Worm (Caenorhabditis elegans) whole organism, midembryonic: ENCODE results near the gene F32D8.5.

ENCODE experiments used
- T22C8.4 ChIP-seq: fragments of 200-800 bp; sonication (Bioruptor generic); IDR thresholded peaks from 2 replicates; pipeline ENCODE4 v1.3.6; 2022; ENCODE audit warnings: missing genetic modification characterization, missing compliant biosample characterization
- cog-1 ChIP-seq: sonication (generic microtip); optimal IDR thresholded peaks from 2 replicates; lab custom pipeline; 2016; ENCODE audit warnings: missing genetic modification characterization, missing compliant biosample characterization
- flt-1 ChIP-seq: fragments of 200-800 bp; sonication (Bioruptor generic); IDR thresholded peaks from 2 replicates; pipeline ENCODE4 v1.3.6; 2022; ENCODE audit warnings: missing genetic modification characterization, missing compliant biosample characterization
- klf-2 ChIP-seq: fragments of 200-800 bp; sonication (Bioruptor generic); conservative IDR thresholded peaks from 2 replicates; pipeline ENCODE4 v1.3.6; 2022; ENCODE audit warnings: missing genetic modification reagents, missing genetic modification characterization, missing compliant biosample characterization
- med-1 ChIP-seq: sonication (generic microtip); optimal IDR thresholded peaks from 2 replicates; lab custom pipeline; 2017; ENCODE audit warnings: missing genetic modification characterization, mild to moderate bottlenecking, missing compliant biosample characterization, antibody characterized with exemption, missing genetic modification reagents; ENCODE audit not compliant: insufficient read depth
- ref-1 ChIP-seq: fragments of 200-800 bp; sonication (Bioruptor generic); conservative IDR thresholded peaks from 2 replicates; pipeline ENCODE4 v1.3.6; 2022; ENCODE audit warnings: missing genetic modification reagents, missing genetic modification characterization, missing compliant biosample characterization
- tab-1 ChIP-seq: fragments of 200-800 bp; sonication (Bioruptor generic); IDR thresholded peaks from 2 replicates; pipeline ENCODE4 v1.3.6; 2022; ENCODE audit warnings: missing genetic modification characterization, missing compliant biosample characterization
- ztf-23 ChIP-seq: fragments of 200-800 bp; sonication (Bioruptor generic); IDR thresholded peaks from 2 replicates; pipeline ENCODE4 v1.3.6; 2022; ENCODE audit warnings: missing genetic modification reagents, missing genetic modification characterization, missing compliant biosample characterization
- ztf-29 ChIP-seq: fragments of 200-800 bp; sonication (Bioruptor generic); IDR thresholded peaks from 2 replicates; pipeline ENCODE4 v1.3.6; 2022; ENCODE audit warnings: missing genetic modification reagents, missing genetic modification characterization, missing compliant biosample characterization

The F32D8.5 gene

DNA sequence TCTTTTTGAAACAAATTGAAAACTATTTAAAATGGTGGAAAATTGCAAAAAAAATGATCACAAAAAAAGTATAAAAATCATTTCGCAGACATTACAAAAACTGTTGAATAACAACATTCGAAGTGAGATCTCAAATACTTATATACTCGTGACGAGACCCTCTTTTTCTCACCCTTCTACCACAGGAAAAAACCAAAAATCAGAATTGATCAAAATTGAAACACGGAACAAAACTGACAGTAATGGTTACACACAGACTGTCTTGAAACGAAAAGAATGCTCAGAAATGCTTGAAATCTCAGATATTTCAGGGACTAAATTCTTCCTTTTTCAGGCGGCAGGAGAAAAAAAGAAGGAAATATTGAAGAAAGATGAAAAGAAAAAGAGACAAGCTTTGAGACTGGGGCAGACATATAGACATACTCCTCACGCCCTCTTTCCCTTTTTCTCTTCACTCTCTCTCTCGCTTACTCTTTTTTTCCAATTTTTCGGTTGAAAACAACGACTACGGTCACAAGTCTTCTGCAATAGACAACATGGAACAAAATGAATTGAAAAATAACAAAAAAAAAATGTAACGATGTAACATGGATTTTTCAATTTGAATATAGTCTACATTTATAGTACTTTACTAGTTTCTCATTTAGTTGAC, 32.9 kb upstream of the F32D8.5 start:
- TF ChIP-seq ztf-29 (GFP tag; lab: Robert Waterston, UW) (no peak), med-1 (GFP tag; lab: Kevin White, UChicago) (no peak), flt-1 (GFP tag; lab: Robert Waterston, UW) (no peak), ztf-23 (no peak), T22C8.4 (no peak), tab-1 (no peak), cog-1 (tag; lab: Kevin White, UChicago) (no peak), klf-2 (no peak), ref-1 (no peak)

ce11 chrV:10862457-10863097, 32.0 kb upstream of the F32D8.5 start:
- TF ChIP-seq cog-1 (tag; lab: Kevin White, UChicago) = no peak
- no peak for TF ChIP-seq med-1 (GFP tag; lab: Kevin White, UChicago)
- no peak for TF ChIP-seq klf-2

DNA sequence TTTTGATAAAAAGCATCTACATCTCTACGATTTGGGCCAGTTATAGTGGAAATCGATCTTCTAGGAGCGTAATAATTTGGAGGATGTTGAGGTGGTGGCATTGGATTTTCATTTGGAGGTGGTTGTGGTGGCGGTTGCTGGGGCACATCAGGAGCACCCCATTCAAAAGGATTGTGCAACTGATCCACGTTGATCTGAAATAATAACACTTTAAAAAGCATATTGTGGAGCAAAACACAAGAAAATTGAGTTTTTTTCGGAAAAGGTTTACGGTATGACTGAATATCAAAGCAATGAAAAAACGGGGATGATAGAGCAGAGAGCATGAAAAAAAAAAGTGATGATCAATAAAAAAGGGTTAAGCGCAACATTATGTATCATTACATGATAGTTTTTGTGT, 29.0 kb upstream of the F32D8.5 start, which contains the start of gene saeg-1:
Gene saeg-1 (minus strand): TSS at position 101 of the 400 bp plus-strand sequence.
- TF ChIP-seq T22C8.4 = no peak
- no peak for TF ChIP-seq med-1 (GFP tag; lab: Kevin White, UChicago)
- no peak for TF ChIP-seq ref-1
- no peak for TF ChIP-seq cog-1 (tag; lab: Kevin White, UChicago)
- TF ChIP-seq ztf-23 = no peak
- no peak for TF ChIP-seq ztf-29 (GFP tag; lab: Robert Waterston, UW)
- TF ChIP-seq klf-2 = no peak
- no peak for TF ChIP-seq tab-1
- no peak for TF ChIP-seq flt-1 (GFP tag; lab: Robert Waterston, UW)

ce11 chrV:10866340-10866739, 28.3 kb upstream of the F32D8.5 start:
- peak; percentile 23; the same call in 1 of the 2 replicates for TF ChIP-seq flt-1 (GFP tag; lab: Robert Waterston, UW)

- TF ChIP-seq ztf-23 = no peak
- TF ChIP-seq ref-1 = no peak
- TF ChIP-seq cog-1 (tag; lab: Kevin White, UChicago) = no peak
- no peak for TF ChIP-seq T22C8.4
- TF ChIP-seq med-1 (GFP tag; lab: Kevin White, UChicago) = no peak
- no peak for TF ChIP-seq klf-2
- no peak for TF ChIP-seq tab-1
- no peak for TF ChIP-seq ztf-29 (GFP tag; lab: Robert Waterston, UW)
Measured at ce11 chrV:10867586-10867985, 27.0 kb upstream of the F32D8.5 start.

DNA sequence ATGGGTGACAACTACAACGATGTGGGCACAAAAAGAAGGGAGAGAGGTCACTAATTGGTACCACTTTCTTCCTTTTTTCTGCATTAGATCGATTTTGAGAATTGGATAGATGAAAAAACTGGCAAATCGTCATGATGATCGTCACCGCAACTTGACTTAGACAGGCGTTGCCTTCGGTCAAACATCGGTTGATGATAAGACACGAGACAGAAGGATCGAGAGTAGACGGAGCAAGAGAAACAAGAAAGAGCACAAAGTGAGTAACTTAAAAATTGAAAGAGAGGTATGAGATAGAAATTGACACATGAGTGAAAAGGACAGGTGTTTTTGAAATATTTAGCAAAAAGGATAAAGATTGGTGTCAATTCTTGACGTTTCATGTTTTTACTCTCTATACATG, 24.6 kb upstream of the F32D8.5 start:
- TF ChIP-seq T22C8.4 = no peak
- no peak for TF ChIP-seq ztf-29 (GFP tag; lab: Robert Waterston, UW)
- no peak for TF ChIP-seq klf-2
- no peak for TF ChIP-seq tab-1
- no peak for TF ChIP-seq ztf-23
- no peak for TF ChIP-seq med-1 (GFP tag; lab: Kevin White, UChicago)
- TF ChIP-seq ref-1 = no peak
- TF ChIP-seq flt-1 (GFP tag; lab: Robert Waterston, UW) = no peak
- TF ChIP-seq cog-1 (tag; lab: Kevin White, UChicago) = no peak

ce11 chrV:10871457-10871861, 23.1 kb upstream of the F32D8.5 start:
- no peak for TF ChIP-seq cog-1 (tag; lab: Kevin White, UChicago)
- TF ChIP-seq tab-1 = no peak
- TF ChIP-seq med-1 (GFP tag; lab: Kevin White, UChicago) = no peak
- TF ChIP-seq ztf-29 (GFP tag; lab: Robert Waterston, UW) = no peak
- no peak for TF ChIP-seq flt-1 (GFP tag; lab: Robert Waterston, UW)
- no peak for TF ChIP-seq klf-2
- TF ChIP-seq ref-1 = no peak
- no peak for TF ChIP-seq ztf-23
- TF ChIP-seq T22C8.4 = no peak

DNA sequence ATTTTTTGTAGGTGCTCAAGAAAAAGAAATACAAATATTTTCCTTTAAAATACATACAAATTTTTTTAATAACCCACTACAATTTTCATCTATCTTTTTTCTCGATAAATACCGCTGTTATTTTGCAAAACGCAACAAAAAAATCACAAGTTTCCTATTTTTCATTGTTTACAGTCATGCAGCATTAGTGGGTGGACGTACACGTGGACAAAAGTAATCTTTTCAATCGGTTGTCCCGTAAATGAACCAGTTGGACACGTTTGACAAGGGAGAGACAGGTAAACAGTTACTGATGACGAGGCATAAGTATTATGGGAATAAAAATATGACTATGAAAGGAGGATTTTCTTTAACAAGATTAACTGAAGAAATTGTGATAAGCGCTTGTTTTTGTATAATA, 21.4 kb upstream of the F32D8.5 start:
- no peak for TF ChIP-seq ref-1
- no peak for TF ChIP-seq T22C8.4
- TF ChIP-seq ztf-23 = no peak
- no peak for TF ChIP-seq flt-1 (GFP tag; lab: Robert Waterston, UW)
- TF ChIP-seq tab-1 = no peak
- no peak for TF ChIP-seq med-1 (GFP tag; lab: Kevin White, UChicago)
- TF ChIP-seq ztf-29 (GFP tag; lab: Robert Waterston, UW) = no peak
- no peak for TF ChIP-seq klf-2
- TF ChIP-seq cog-1 (tag; lab: Kevin White, UChicago) = no peak

- TF ChIP-seq med-1 (GFP tag; lab: Kevin White, UChicago) (no peak), cog-1 (tag; lab: Kevin White, UChicago) (no peak), ztf-29 (GFP tag; lab: Robert Waterston, UW) (no peak), klf-2 (no peak), ztf-23 (no peak), ref-1 (no peak), T22C8.4 (no peak), flt-1 (GFP tag; lab: Robert Waterston, UW) (no peak), tab-1 (no peak)
Measured at ce11 chrV:10874938-10875599, 19.5 kb upstream of the F32D8.5 start.

DNA sequence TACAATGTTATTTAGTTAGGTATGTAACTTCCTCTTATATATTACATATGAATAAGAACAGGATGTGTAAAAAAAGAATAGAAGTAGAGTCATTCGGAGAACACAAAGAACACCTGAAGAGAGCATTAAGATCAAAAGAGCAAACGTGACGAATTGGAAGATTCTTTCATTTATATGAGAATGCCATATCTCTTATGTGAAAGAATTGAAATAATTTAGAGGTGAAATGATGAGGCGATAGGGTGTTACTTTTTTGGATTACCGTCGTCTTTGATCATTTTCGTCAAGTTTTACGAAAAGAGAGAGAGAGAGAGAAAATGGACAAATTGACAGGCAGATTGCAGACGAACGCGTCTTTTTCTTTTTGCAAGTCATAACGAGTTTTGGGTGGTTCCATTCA, 18.1 kb upstream of the F32D8.5 start:
- no peak for TF ChIP-seq cog-1 (tag; lab: Kevin White, UChicago)
- TF ChIP-seq tab-1 = no peak
- no peak for TF ChIP-seq klf-2
- TF ChIP-seq ztf-23 = no peak
- no peak for TF ChIP-seq flt-1 (GFP tag; lab: Robert Waterston, UW)
- TF ChIP-seq ztf-29 (GFP tag; lab: Robert Waterston, UW) = no peak
- no peak for TF ChIP-seq med-1 (GFP tag; lab: Kevin White, UChicago)
- no peak for TF ChIP-seq T22C8.4
- TF ChIP-seq ref-1 = no peak
